Worm (Caenorhabditis elegans) whole organism, early embryonic: ENCODE data around the gene F43C11.11.

Experiments
- ama-1 ChIP-seq: fragments of 150-350 bp; optimal IDR thresholded peaks from 2 replicates; lab custom pipeline; 2014
- scrt-1 ChIP-seq: fragments of 200-800 bp; sonication (Bioruptor generic); IDR thresholded peaks from 2 replicates; pipeline ENCODE4 v1.3.6; 2022; ENCODE audit warnings: missing genetic modification characterization, missing compliant biosample characterization

DNA sequence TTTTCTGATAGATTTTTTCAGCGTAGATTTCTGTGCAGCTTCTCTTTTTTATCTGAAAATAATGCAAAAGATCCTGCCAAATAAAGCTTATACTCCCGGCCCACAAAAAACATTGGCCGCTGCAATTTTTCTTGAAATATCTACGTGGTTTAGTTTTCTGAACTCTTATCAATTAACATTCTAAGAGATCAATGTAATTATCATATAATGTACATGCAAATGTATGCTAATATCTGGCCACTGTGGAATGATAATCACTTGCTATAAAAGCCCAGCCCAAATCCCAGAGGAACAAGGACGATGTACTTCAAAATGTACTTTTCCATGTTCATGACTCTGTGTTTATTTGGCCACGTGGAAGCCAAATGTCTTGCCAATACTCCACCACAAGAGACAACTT lies 9.1 kb downstream of the F43C11.11 start, which contains the start of gene F43C11.2:
- TF ChIP-seq ama-1 (lab: Kevin White, UChicago), result no peak
- TF ChIP-seq scrt-1 (GFP tag; lab: Robert Waterston, UW), result no peak
